Fruit fly (Drosophila melanogaster) whole organism, embryonic: ENCODE data around the gene Mlc2.

ENCODE experiments used
- ATbp ChIP-seq: fragments of 200-800 bp; sonication (Bioruptor generic); optimal IDR thresholded peaks from 2 replicates; lab custom pipeline; 2017; ENCODE audit warnings: missing biosample characterization, mild to moderate bottlenecking, missing genetic modification characterization, missing genetic modification reagents
- BtbVII ChIP-seq: fragments of 200-800 bp; sonication (Bioruptor generic); optimal IDR thresholded peaks from 3 replicates; lab custom pipeline; 2017; ENCODE audit warnings: missing biosample characterization, mild to moderate bottlenecking, missing genetic modification characterization
- CG10979 ChIP-seq: fragments of 200-800 bp; sonication (Bioruptor generic); optimal IDR thresholded peaks from 2 replicates; lab custom pipeline; 2018; ENCODE audit warnings: missing biosample characterization, mild to moderate bottlenecking, missing genetic modification characterization, moderate library complexity
- CG11093 ChIP-seq: fragments of 200-800 bp; sonication (Bioruptor generic); IDR thresholded peaks from 3 replicates; pipeline ENCODE4 v1.3.6; 2022; ENCODE audit warnings: missing biosample characterization, missing genetic modification characterization
- CG12219 ChIP-seq: fragments of 200-800 bp; sonication (Bioruptor generic); optimal IDR thresholded peaks from 3 replicates; lab custom pipeline; 2018; ENCODE audit warnings: missing biosample characterization, mild to moderate bottlenecking, missing genetic modification characterization
- CG12942 ChIP-seq: fragments of 200-800 bp; sonication (Bioruptor generic); optimal IDR thresholded peaks from 3 replicates; lab custom pipeline; 2016; ENCODE audit warnings: missing biosample characterization, missing genetic modification characterization
- CG15073 ChIP-seq: fragments of 200-800 bp; sonication (Bioruptor generic); optimal IDR thresholded peaks from 2 replicates; lab custom pipeline; 2016; ENCODE audit warnings: missing biosample characterization, missing genetic modification characterization
- CG1529 ChIP-seq: fragments of 200-800 bp; sonication (Bioruptor generic); optimal IDR thresholded peaks from 3 replicates; lab custom pipeline; 2018; ENCODE audit warnings: missing biosample characterization, missing genetic modification characterization
- CG15479 ChIP-seq: fragments of 200-800 bp; sonication (Bioruptor generic); optimal IDR thresholded peaks from 3 replicates; lab custom pipeline; 2019; ENCODE audit warnings: missing biosample characterization, mild to moderate bottlenecking, missing genetic modification characterization, moderate library complexity
- CG15601 ChIP-seq: fragments of 200-800 bp; sonication (Bioruptor generic); optimal IDR thresholded peaks from 3 replicates; lab custom pipeline; 2019; ENCODE audit warnings: missing biosample characterization, mild to moderate bottlenecking, missing genetic modification characterization, moderate library complexity
- CG1603 ChIP-seq: fragments of 200-800 bp; sonication (Bioruptor generic); optimal IDR thresholded peaks from 2 replicates; lab custom pipeline; 2019; ENCODE audit warnings: missing biosample characterization, mild to moderate bottlenecking, missing genetic modification characterization, moderate library complexity
- CG16813 ChIP-seq: fragments of 200-800 bp; sonication (Bioruptor generic); IDR thresholded peaks from 3 replicates; pipeline ENCODE4 v1.3.6; 2022; ENCODE audit warnings: missing biosample characterization, missing genetic modification characterization; ENCODE audit not compliant: partially characterized antibody
- CG1792 ChIP-seq: fragments of 200-800 bp; sonication (Bioruptor generic); optimal IDR thresholded peaks from 2 replicates; lab custom pipeline; 2016; ENCODE audit warnings: missing biosample characterization, missing genetic modification characterization
- CG18599 ChIP-seq: fragments of 200-800 bp; sonication (Bioruptor generic); optimal IDR thresholded peaks from 3 replicates; lab custom pipeline; 2017; ENCODE audit warnings: missing biosample characterization, missing genetic modification characterization, mild to moderate bottlenecking, moderate library complexity, missing genetic modification reagents
- CG18764 ChIP-seq: fragments of 200-800 bp; sonication (Bioruptor generic); optimal IDR thresholded peaks from 3 replicates; lab custom pipeline; 2016; ENCODE audit warnings: missing biosample characterization, missing genetic modification characterization
- CG30431 ChIP-seq: fragments of 200-800 bp; sonication (Bioruptor generic); optimal IDR thresholded peaks from 2 replicates; lab custom pipeline; 2017; ENCODE audit warnings: missing biosample characterization, missing genetic modification characterization
- CG31365 ChIP-seq: fragments of 200-800 bp; sonication (Bioruptor generic); optimal IDR thresholded peaks from 2 replicates; lab custom pipeline; 2018; ENCODE audit warnings: missing biosample characterization, mild to moderate bottlenecking, missing genetic modification characterization
- CG34224 ChIP-seq: fragments of 200-800 bp; sonication (Bioruptor generic); IDR thresholded peaks from 3 replicates; pipeline ENCODE4 v1.3.6; 2022; ENCODE audit warnings: missing biosample characterization, missing genetic modification characterization; ENCODE audit not compliant: partially characterized antibody
- CG3995 ChIP-seq: fragments of 200-800 bp; sonication (Bioruptor generic); optimal IDR thresholded peaks from 3 replicates; lab custom pipeline; 2016; ENCODE audit warnings: missing biosample characterization, missing genetic modification characterization
- CG7271 ChIP-seq: fragments of 200-800 bp; sonication (Bioruptor generic); optimal IDR thresholded peaks from 2 replicates; lab custom pipeline; 2018; ENCODE audit warnings: missing biosample characterization, mild to moderate bottlenecking, missing genetic modification characterization, moderate library complexity
- CG9932 ChIP-seq: fragments of 200-800 bp; sonication (Bioruptor generic); IDR thresholded peaks from 2 replicates; pipeline ENCODE4 v1.3.6; 2022; ENCODE audit warnings: missing biosample characterization, missing genetic modification characterization
- Dip3 ChIP-seq: fragments of 200-800 bp; sonication (Bioruptor generic); optimal IDR thresholded peaks from 3 replicates; lab custom pipeline; 2016; ENCODE audit warnings: missing biosample characterization, missing genetic modification characterization
- Doc2 ChIP-seq: fragments of 200-800 bp; sonication (Bioruptor generic); IDR thresholded peaks from 2 replicates; pipeline ENCODE4 v1.3.6; 2022; ENCODE audit warnings: missing biosample characterization, missing genetic modification characterization
- Ets65A ChIP-seq: fragments of 200-800 bp; sonication (Bioruptor generic); peaks from one replicate; lab custom pipeline; 2016; ENCODE audit warnings: missing biosample characterization, missing genetic modification characterization
- Fer1 ChIP-seq: fragments of 200-800 bp; sonication (Bioruptor generic); optimal IDR thresholded peaks from 2 replicates; lab custom pipeline; 2017; ENCODE audit warnings: missing biosample characterization, mild to moderate bottlenecking, missing genetic modification characterization
- H15 ChIP-seq: fragments of 200-800 bp; sonication (Bioruptor generic); IDR thresholded peaks from 3 replicates; pipeline ENCODE4 v1.3.6; 2022; ENCODE audit warnings: missing biosample characterization, missing genetic modification characterization
- HmgD ChIP-seq: fragments of 200-800 bp; sonication (Bioruptor generic); optimal IDR thresholded peaks from 3 replicates; lab custom pipeline; 2016; ENCODE audit warnings: missing biosample characterization, missing genetic modification characterization
- Hsf ChIP-seq: fragments of 200-800 bp; sonication (Bioruptor generic); optimal IDR thresholded peaks from 3 replicates; lab custom pipeline; 2016; ENCODE audit warnings: missing biosample characterization, missing genetic modification characterization
- Nf-YC ChIP-seq: fragments of 200-800 bp; optimal IDR thresholded peaks from 3 replicates; lab custom pipeline; 2019; ENCODE audit warnings: missing biosample characterization, mild to moderate bottlenecking, missing genetic modification characterization, moderate library complexity
- Optix ChIP-seq: fragments of 200-800 bp; sonication (Bioruptor generic); IDR thresholded peaks from 3 replicates; pipeline ENCODE4 v1.3.6; 2022; ENCODE audit warnings: missing biosample characterization, missing genetic modification characterization
- Scr ChIP-seq: fragments of 200-800 bp; sonication (Bioruptor generic); IDR thresholded peaks from 2 replicates; pipeline ENCODE4 v1.3.6; 2022; ENCODE audit warnings: missing biosample characterization, missing genetic modification characterization; ENCODE audit not compliant: partially characterized antibody
- Six4 ChIP-seq: fragments of 200-800 bp; sonication (Bioruptor generic); optimal IDR thresholded peaks from 2 replicates; lab custom pipeline; 2016; ENCODE audit warnings: missing biosample characterization, missing genetic modification characterization
- Sry-β ChIP-seq: fragments of 200-800 bp; sonication (Bioruptor generic); optimal IDR thresholded peaks from 2 replicates; lab custom pipeline; 2018; ENCODE audit warnings: missing biosample characterization, mild to moderate bottlenecking, missing genetic modification characterization, moderate library complexity
- YL-1 ChIP-seq: fragments of 200-800 bp; sonication (Bioruptor generic); optimal IDR thresholded peaks from 3 replicates; lab custom pipeline; 2017; ENCODE audit warnings: missing biosample characterization, mild to moderate bottlenecking, missing genetic modification characterization
- cas ChIP-seq: fragments of 200-800 bp; sonication (Bioruptor generic); IDR thresholded peaks from 2 replicates; pipeline ENCODE4 v1.3.6; 2022; ENCODE audit warnings: missing biosample characterization, missing genetic modification characterization
- en ChIP-seq: fragments of 200-800 bp; sonication (Bioruptor generic); optimal IDR thresholded peaks from 2 replicates; lab custom pipeline; 2016; ENCODE audit warnings: missing biosample characterization, missing genetic modification characterization
- esg ChIP-seq: fragments of 200-800 bp; sonication (Bioruptor generic); conservative IDR thresholded peaks from 2 replicates; pipeline ENCODE4 v1.3.6; 2022; ENCODE audit warnings: missing biosample characterization, missing genetic modification characterization
- hkb ChIP-seq, 2 experiments: fragments of 200-800 bp in 1 of 2; fragments of >200 bp in 1 of 2; sonication (Bioruptor generic) in 1 of 2; IDR thresholded peaks in 1 of 2; optimal IDR thresholded peaks in 1 of 2; 2 replicates each; pipeline versions ENCODE4 v1.3.6 to Lab custom; 2017 to 2022; ENCODE audit warnings: missing biosample characterization in 1 of 2, missing genetic modification characterization in 1 of 2
- insv ChIP-seq, 2 experiments: fragments of 200-800 bp; sonication (Bioruptor generic); optimal IDR thresholded peaks; 3 replicates each; lab custom pipeline; 2016 to 2018; ENCODE audit warnings: missing biosample characterization in 2 of 2, missing genetic modification characterization in 2 of 2
- lilli ChIP-seq: fragments of 200-800 bp; sonication (Bioruptor generic); optimal IDR thresholded peaks from 3 replicates; lab custom pipeline; 2016; ENCODE audit warnings: missing biosample characterization, missing genetic modification characterization
- mam ChIP-seq: fragments of 200-800 bp; sonication (Bioruptor generic); optimal IDR thresholded peaks from 3 replicates; lab custom pipeline; 2016; ENCODE audit warnings: missing biosample characterization, missing genetic modification characterization
- nerfin-2 ChIP-seq: fragments of 200-800 bp; sonication (Bioruptor generic); IDR thresholded peaks from 2 replicates; pipeline ENCODE4 v1.3.6; 2022; ENCODE audit warnings: missing biosample characterization, missing genetic modification characterization; ENCODE audit not compliant: partially characterized antibody
- pho ChIP-seq: fragments of 200-800 bp; sonication (Bioruptor generic); optimal IDR thresholded peaks from 2 replicates; lab custom pipeline; 2016; ENCODE audit warnings: missing biosample characterization, missing genetic modification characterization
- pros ChIP-seq: fragments of 200-800 bp; sonication (Bioruptor generic); optimal IDR thresholded peaks from 3 replicates; lab custom pipeline; 2019; ENCODE audit warnings: missing biosample characterization, mild to moderate bottlenecking, missing genetic modification characterization, moderate library complexity
- scrt ChIP-seq: fragments of 200-800 bp; sonication (Bioruptor generic); optimal IDR thresholded peaks from 2 replicates; lab custom pipeline; 2018; ENCODE audit warnings: missing biosample characterization, mild to moderate bottlenecking, missing genetic modification characterization, moderate library complexity
- sens ChIP-seq: fragments of 200-800 bp; sonication (Bioruptor generic); peaks from one replicate; lab custom pipeline; 2016; ENCODE audit warnings: missing biosample characterization, missing genetic modification characterization
- slp2 ChIP-seq: fragments of 200-800 bp; sonication (Bioruptor generic); optimal IDR thresholded peaks from 2 replicates; lab custom pipeline; 2016; ENCODE audit warnings: missing biosample characterization, missing genetic modification characterization
- ssp ChIP-seq: fragments of 200-800 bp; sonication (Bioruptor generic); IDR thresholded peaks from 2 replicates; pipeline ENCODE4 v1.3.6; 2022; ENCODE audit warnings: missing biosample characterization, missing genetic modification characterization
- tap ChIP-seq: fragments of 200-800 bp; optimal IDR thresholded peaks from 3 replicates; lab custom pipeline; 2019; ENCODE audit warnings: missing biosample characterization, mild to moderate bottlenecking, missing genetic modification characterization, moderate library complexity
- twi ChIP-seq: fragments of 200-800 bp; optimal IDR thresholded peaks from 2 replicates; lab custom pipeline; 2019; ENCODE audit warnings: missing biosample characterization, mild to moderate bottlenecking, missing genetic modification characterization, moderate library complexity
- wor ChIP-seq: fragments of 200-800 bp; sonication (Bioruptor generic); IDR thresholded peaks from 2 replicates; pipeline ENCODE4 v1.3.6; 2022; ENCODE audit warnings: missing biosample characterization, missing genetic modification characterization

Gene Mlc2

dm6 chr3R:30164162-30164561, 10.2 kb downstream of the Mlc2 start (continued):
- peak; percentile 81 for TF ChIP-seq sens (GFP tag; lab: Kevin White, UChicago)
- TF ChIP-seq Hsf (GFP tag; lab: Kevin White, UChicago), result peak; percentile 30
- TF ChIP-seq Optix (GFP tag; lab: Robert Waterston, UW), result peak; percentile 15; the same call in 1 of the 3 replicates
- no peak for TF ChIP-seq ssp
- no peak for TF ChIP-seq CG3995 (GFP tag; lab: Kevin White, UChicago)
- TF ChIP-seq CG11093 (GFP tag; lab: Robert Waterston, UW), result no peak
- TF ChIP-seq CG7271, result no peak
- TF ChIP-seq CG10979 (tag; lab: Kevin White, UChicago), result peak; percentile 42
- peak; percentile 58 for TF ChIP-seq ATbp
- TF ChIP-seq cas (GFP tag; lab: Robert Waterston, UW), result no peak
- TF ChIP-seq CG34224 (GFP tag; lab: Robert Waterston, UW), result no peak
- TF ChIP-seq CG12942 (GFP tag; lab: Kevin White, UChicago), result no peak
- no peak for TF ChIP-seq CG31365
- peak; percentile 5 for TF ChIP-seq mam (GFP tag; lab: Kevin White, UChicago)
- no peak for TF ChIP-seq Doc2 (GFP tag; lab: Robert Waterston, UW)
- TF ChIP-seq CG15479, result no peak
- no peak for TF ChIP-seq H15 (GFP tag; lab: Robert Waterston, UW)
- TF ChIP-seq CG16813 (GFP tag; lab: Robert Waterston, UW), result no peak
- no peak for TF ChIP-seq nerfin-2
- TF ChIP-seq pho, result no peak
- TF ChIP-seq Nf-YC (tag; lab: Kevin White, UChicago), result no peak
- TF ChIP-seq insv (GFP tag; optimal IDR thresholded peaks at IDR 0.05; lab: Kevin White, UChicago), result no peak
- TF ChIP-seq CG9932, result no peak
- TF ChIP-seq CG1529 (GFP tag; lab: Kevin White, UChicago), result no peak
- TF ChIP-seq CG1792 (GFP tag; lab: Kevin White, UChicago), result no peak
- peak; percentile 17 for TF ChIP-seq slp2 (GFP tag; lab: Kevin White, UChicago)
- peak; percentile 50 for TF ChIP-seq wor (GFP tag; lab: Robert Waterston, UW)
- no peak for TF ChIP-seq en (GFP tag; lab: Kevin White, UChicago)
- peak; percentile 10 for TF ChIP-seq CG18599
- no peak for TF ChIP-seq Fer1 (GFP tag; lab: Kevin White, UChicago)
- TF ChIP-seq lilli, result peak; percentile 6
- TF ChIP-seq CG15601 (tag; lab: Kevin White, UChicago), result no peak
- peak; percentile 45 for TF ChIP-seq esg (GFP tag; lab: Robert Waterston, UW)
- TF ChIP-seq Dip3 (GFP tag; lab: Kevin White, UChicago), result no peak
- peak; percentile 19 for TF ChIP-seq CG12219 (GFP tag; lab: Kevin White, UChicago)
- peak; percentile 51 for TF ChIP-seq CG1603 (tag; lab: Kevin White, UChicago)
- TF ChIP-seq Ets65A (GFP tag; lab: Kevin White, UChicago), result peak; percentile 5
- no peak for TF ChIP-seq hkb (optimal IDR thresholded peaks at IDR 0.05; lab: Kevin White, UChicago)
- peak; percentile 16; the same call in 1 of the 2 replicates for TF ChIP-seq hkb (GFP tag; IDR thresholded peaks at IDR 0.05; lab: Robert Waterston, UW)
- no peak for TF ChIP-seq scrt (GFP tag; lab: Kevin White, UChicago)
- no peak for TF ChIP-seq twi (tag; lab: Kevin White, UChicago)
- no peak for TF ChIP-seq Six4 (GFP tag; lab: Kevin White, UChicago)
- TF ChIP-seq BtbVII (GFP tag; lab: Kevin White, UChicago), result no peak
- no peak for TF ChIP-seq CG18764 (GFP tag; lab: Kevin White, UChicago)
- peak; percentile 17 for TF ChIP-seq CG30431
- TF ChIP-seq pros (GFP tag; lab: Kevin White, UChicago), result no peak
- no peak for TF ChIP-seq Scr (GFP tag; lab: Robert Waterston, UW)
- no peak for TF ChIP-seq CG15073 (GFP tag; lab: Kevin White, UChicago)
- no peak for TF ChIP-seq Sry-β (GFP tag; lab: Kevin White, UChicago)
- no peak for TF ChIP-seq YL-1 (GFP tag; lab: Kevin White, UChicago)
- no peak for TF ChIP-seq tap (tag; lab: Kevin White, UChicago)
- TF ChIP-seq HmgD (GFP tag; lab: Kevin White, UChicago), result no peak
